Fruit fly (Drosophila melanogaster) whole organism, embryonic: ENCODE measurements around the gene CG5021.

Source experiments
- ATbp ChIP-seq: fragments of 200-800 bp; sonication (Bioruptor generic); optimal IDR thresholded peaks from 2 replicates; lab custom pipeline; 2017; ENCODE audit warnings: missing biosample characterization, mild to moderate bottlenecking, missing genetic modification characterization, missing genetic modification reagents
- BtbVII ChIP-seq: fragments of 200-800 bp; sonication (Bioruptor generic); optimal IDR thresholded peaks from 3 replicates; lab custom pipeline; 2017; ENCODE audit warnings: missing biosample characterization, mild to moderate bottlenecking, missing genetic modification characterization
- CG13424 ChIP-seq: fragments of 200-800 bp; sonication (Bioruptor generic); optimal IDR thresholded peaks from 2 replicates; lab custom pipeline; 2019; ENCODE audit warnings: missing biosample characterization, mild to moderate bottlenecking, missing genetic modification characterization, moderate library complexity
- CG14965 ChIP-seq: fragments of 200-800 bp; sonication (Bioruptor generic); optimal IDR thresholded peaks from 2 replicates; lab custom pipeline; 2016; ENCODE audit warnings: missing biosample characterization, missing genetic modification characterization, borderline replicate concordance
- CG1529 ChIP-seq: fragments of 200-800 bp; sonication (Bioruptor generic); optimal IDR thresholded peaks from 3 replicates; lab custom pipeline; 2018; ENCODE audit warnings: missing biosample characterization, missing genetic modification characterization
- CG15696 ChIP-seq: fragments of 200-800 bp; sonication (Bioruptor generic); optimal IDR thresholded peaks from 2 replicates; lab custom pipeline; 2019; ENCODE audit warnings: missing biosample characterization, mild to moderate bottlenecking, missing genetic modification characterization, moderate library complexity
- CG16815 ChIP-seq: fragments of 200-800 bp; sonication (Bioruptor generic); optimal IDR thresholded peaks from 3 replicates; lab custom pipeline; 2017; ENCODE audit warnings: missing biosample characterization, mild to moderate bottlenecking, missing genetic modification characterization
- CG17186 ChIP-seq: fragments of 200-800 bp; sonication (Bioruptor generic); optimal IDR thresholded peaks from 3 replicates; lab custom pipeline; 2017; ENCODE audit warnings: missing biosample characterization, missing genetic modification reagents, missing genetic modification characterization
- CG17612 ChIP-seq: fragments of 200-800 bp; sonication (Bioruptor generic); IDR thresholded peaks from 2 replicates; pipeline ENCODE4 v1.3.6; 2022; ENCODE audit warnings: missing biosample characterization, missing genetic modification characterization
- CG17829 ChIP-seq: fragments of 200-800 bp; optimal IDR thresholded peaks from 2 replicates; lab custom pipeline; 2019; ENCODE audit warnings: missing biosample characterization, mild to moderate bottlenecking, missing genetic modification characterization, moderate library complexity
- CG18262 ChIP-seq: fragments of 200-800 bp; optimal IDR thresholded peaks from 3 replicates; lab custom pipeline; 2019; ENCODE audit warnings: missing biosample characterization, mild to moderate bottlenecking, missing genetic modification characterization, moderate library complexity
- CG3065 ChIP-seq: fragments of 200-800 bp; sonication (Bioruptor generic); optimal IDR thresholded peaks from 2 replicates; lab custom pipeline; 2016; ENCODE audit warnings: missing biosample characterization, missing genetic modification characterization
- CG32772 ChIP-seq: fragments of 200-800 bp; sonication (Bioruptor generic); IDR thresholded peaks from 2 replicates; pipeline ENCODE4 v1.3.6; 2022; ENCODE audit warnings: missing biosample characterization, missing genetic modification characterization
- CG43689 ChIP-seq: fragments of 200-800 bp; sonication (Bioruptor generic); IDR thresholded peaks from 2 replicates; pipeline ENCODE4 v1.3.6; 2022; ENCODE audit warnings: missing biosample characterization, missing genetic modification characterization
- CG4820 ChIP-seq: fragments of 200-800 bp; sonication (Bioruptor generic); optimal IDR thresholded peaks from 3 replicates; lab custom pipeline; 2016; ENCODE audit warnings: missing biosample characterization, missing genetic modification characterization
- CG5953 ChIP-seq: fragments of 200-800 bp; sonication (Bioruptor generic); IDR thresholded peaks from 2 replicates; pipeline ENCODE4 v1.3.6; 2022; ENCODE audit warnings: missing biosample characterization, missing genetic modification characterization
- CG6813 ChIP-seq: fragments of 200-800 bp; sonication (Bioruptor generic); optimal IDR thresholded peaks from 2 replicates; lab custom pipeline; 2017; ENCODE audit warnings: missing biosample characterization, missing genetic modification characterization, mild to moderate bottlenecking, moderate library complexity, missing genetic modification reagents
- CG8089 ChIP-seq: fragments of 200-800 bp; sonication (Bioruptor generic); optimal IDR thresholded peaks from 3 replicates; lab custom pipeline; 2016; ENCODE audit warnings: missing biosample characterization, missing genetic modification characterization
- CG8359 ChIP-seq: fragments of 200-800 bp; sonication (Bioruptor generic); optimal IDR thresholded peaks from 2 replicates; lab custom pipeline; 2017; ENCODE audit warnings: missing biosample characterization, mild to moderate bottlenecking, missing genetic modification characterization, borderline replicate concordance
- CG9727 ChIP-seq: fragments of 200-800 bp; sonication (Bioruptor generic); optimal IDR thresholded peaks from 3 replicates; lab custom pipeline; 2017; ENCODE audit warnings: missing biosample characterization, mild to moderate bottlenecking, missing genetic modification characterization
- CG9817 ChIP-seq: fragments of 200-800 bp; sonication (Bioruptor generic); optimal IDR thresholded peaks from 2 replicates; lab custom pipeline; 2018; ENCODE audit warnings: missing biosample characterization, mild to moderate bottlenecking, missing genetic modification characterization, moderate library complexity
- Camta ChIP-seq: fragments of 200-800 bp; sonication (Bioruptor generic); optimal IDR thresholded peaks from 2 replicates; lab custom pipeline; 2016; ENCODE audit warnings: missing biosample characterization, missing genetic modification characterization
- D19A ChIP-seq: fragments of 200-800 bp; optimal IDR thresholded peaks from 3 replicates; lab custom pipeline; 2019; ENCODE audit warnings: missing biosample characterization, mild to moderate bottlenecking, missing genetic modification characterization, moderate library complexity
- GATAe ChIP-seq: fragments of 200-800 bp; sonication (Bioruptor generic); conservative IDR thresholded peaks from 2 replicates; pipeline ENCODE4 v1.3.6; 2022; ENCODE audit warnings: missing biosample characterization, missing genetic modification characterization
- Hr39 ChIP-seq: fragments of >200 bp; optimal IDR thresholded peaks from 2 replicates; lab custom pipeline; 2017
- MBD-R2 ChIP-seq: fragments of 200-800 bp; sonication (Bioruptor generic); IDR thresholded peaks from 2 replicates; pipeline ENCODE4 v1.3.6; 2022; ENCODE audit warnings: missing biosample characterization, missing genetic modification characterization
- MTF-1 ChIP-seq: fragments of 200-800 bp; sonication (Bioruptor generic); optimal IDR thresholded peaks from 2 replicates; lab custom pipeline; 2018; ENCODE audit warnings: missing biosample characterization, mild to moderate bottlenecking, missing genetic modification characterization, borderline replicate concordance
- Med ChIP-seq: fragments of 200-800 bp; sonication (Bioruptor generic); peaks from one replicate; lab custom pipeline; 2016; ENCODE audit warnings: missing biosample characterization, missing genetic modification characterization, mild to moderate bottlenecking, inconsistent platforms, moderate library complexity
- Usf ChIP-seq: fragments of 200-800 bp; sonication (Bioruptor generic); optimal IDR thresholded peaks from 2 replicates; lab custom pipeline; 2017; ENCODE audit warnings: missing genotype, missing biosample characterization, missing genetic modification characterization
- Xrp1 ChIP-seq: fragments of 200-800 bp; sonication (Bioruptor generic); IDR thresholded peaks from 2 replicates; pipeline ENCODE4 v1.3.6; 2022; ENCODE audit warnings: missing biosample characterization, missing genetic modification characterization
- ato ChIP-seq: fragments of 200-800 bp; sonication (Bioruptor generic); IDR thresholded peaks from 2 replicates; pipeline ENCODE4 v1.3.6; 2022; ENCODE audit warnings: missing biosample characterization, missing genetic modification characterization; ENCODE audit not compliant: partially characterized antibody
- bbx ChIP-seq: fragments of 200-800 bp; sonication (Bioruptor generic); IDR thresholded peaks from 2 replicates; pipeline ENCODE4 v1.3.6; 2022; ENCODE audit warnings: missing biosample characterization, missing genetic modification characterization; ENCODE audit not compliant: partially characterized antibody
- bsh ChIP-seq, 2 experiments: fragments of 200-800 bp; sonication (Bioruptor generic); optimal IDR thresholded peaks; 2 replicates each; lab custom pipeline; 2017 to 2018; ENCODE audit warnings: mild to moderate bottlenecking in 2 of 2, missing biosample characterization in 2 of 2, missing genetic modification characterization in 2 of 2, moderate library complexity in 1 of 2
- corto ChIP-seq: fragments of 200-800 bp; sonication (Bioruptor generic); optimal IDR thresholded peaks from 2 replicates; lab custom pipeline; 2016; ENCODE audit warnings: missing biosample characterization, mild to moderate bottlenecking, missing genetic modification characterization, moderate library complexity
- disco-r ChIP-seq: fragments of 200-800 bp; sonication (Bioruptor generic); optimal IDR thresholded peaks from 2 replicates; lab custom pipeline; 2016; ENCODE audit warnings: missing biosample characterization, missing genetic modification characterization
- gsb-n ChIP-seq: fragments of 200-800 bp; sonication (Bioruptor generic); optimal IDR thresholded peaks from 3 replicates; lab custom pipeline; 2018; ENCODE audit warnings: missing biosample characterization, mild to moderate bottlenecking, missing genetic modification characterization
- hb ChIP-seq: fragments of 200-800 bp; sonication (Bioruptor generic); IDR thresholded peaks from 3 replicates; pipeline ENCODE4 v1.3.6; 2022; ENCODE audit warnings: missing biosample characterization, missing genetic modification characterization; ENCODE audit not compliant: partially characterized antibody
- her ChIP-seq: fragments of 200-800 bp; sonication (Bioruptor generic); optimal IDR thresholded peaks from 2 replicates; lab custom pipeline; 2016; ENCODE audit warnings: missing biosample characterization, missing genetic modification characterization
- oc ChIP-seq: fragments of 200-800 bp; sonication (Bioruptor generic); optimal IDR thresholded peaks from 2 replicates; lab custom pipeline; 2018; ENCODE audit warnings: missing biosample characterization, mild to moderate bottlenecking, missing genetic modification characterization, moderate library complexity
- pita ChIP-seq: fragments of 200-800 bp; sonication (Bioruptor generic); optimal IDR thresholded peaks from 2 replicates; lab custom pipeline; 2017; ENCODE audit warnings: missing biosample characterization, mild to moderate bottlenecking, missing genetic modification characterization
- sc ChIP-seq, 3 experiments: fragments of >200 bp in 2 of 3; fragments of 200-800 bp in 1 of 3; sonication (Bioruptor generic) in 1 of 3; optimal IDR thresholded peaks; 2 replicates in 2 of 3; 3 replicates in 1 of 3; lab custom pipeline; 2017; ENCODE audit warnings: mild to moderate bottlenecking in 1 of 3, missing biosample characterization in 1 of 3, missing genetic modification characterization in 1 of 3, missing genetic modification reagents in 1 of 3
- sens ChIP-seq: fragments of 200-800 bp; sonication (Bioruptor generic); peaks from one replicate; lab custom pipeline; 2016; ENCODE audit warnings: missing biosample characterization, missing genetic modification characterization
- sens-2 ChIP-seq: fragments of 200-800 bp; sonication (Bioruptor generic); IDR thresholded peaks from 2 replicates; pipeline ENCODE4 v1.3.6; 2022; ENCODE audit warnings: missing biosample characterization, missing genetic modification characterization
- sqz ChIP-seq: fragments of 200-800 bp; sonication (Bioruptor generic); optimal IDR thresholded peaks from 3 replicates; lab custom pipeline; 2018; ENCODE audit warnings: missing biosample characterization, mild to moderate bottlenecking, missing genetic modification characterization
- tio ChIP-seq: fragments of 200-800 bp; sonication (Bioruptor generic); optimal IDR thresholded peaks from 2 replicates; lab custom pipeline; 2017; ENCODE audit warnings: missing biosample characterization, missing genetic modification characterization, inconsistent platforms
- tx ChIP-seq: fragments of 200-800 bp; sonication (Bioruptor generic); optimal IDR thresholded peaks from 2 replicates; lab custom pipeline; 2016; ENCODE audit warnings: missing biosample characterization, missing genetic modification characterization
- usp ChIP-seq: fragments of >200 bp; optimal IDR thresholded peaks from 2 replicates; lab custom pipeline; 2017; ENCODE audit warnings: missing biosample characterization, missing genetic modification characterization
- yki ChIP-seq: fragments of >200 bp; optimal IDR thresholded peaks from 3 replicates; lab custom pipeline; 2018
- zen ChIP-seq: fragments of 200-800 bp; sonication (Bioruptor generic); optimal IDR thresholded peaks from 3 replicates; lab custom pipeline; 2018; ENCODE audit warnings: missing biosample characterization, mild to moderate bottlenecking, missing genetic modification characterization, moderate library complexity
- zfh1 ChIP-seq: fragments of 200-800 bp; sonication (Bioruptor generic); IDR thresholded peaks from 3 replicates; pipeline ENCODE4 v1.3.6; 2022; ENCODE audit warnings: missing biosample characterization, missing genetic modification characterization
- zfh2 ChIP-seq: fragments of 200-800 bp; sonication (Bioruptor generic); optimal IDR thresholded peaks from 2 replicates; lab custom pipeline; 2016; ENCODE audit warnings: missing biosample characterization, missing genetic modification characterization

The CG5021 gene

DNA sequence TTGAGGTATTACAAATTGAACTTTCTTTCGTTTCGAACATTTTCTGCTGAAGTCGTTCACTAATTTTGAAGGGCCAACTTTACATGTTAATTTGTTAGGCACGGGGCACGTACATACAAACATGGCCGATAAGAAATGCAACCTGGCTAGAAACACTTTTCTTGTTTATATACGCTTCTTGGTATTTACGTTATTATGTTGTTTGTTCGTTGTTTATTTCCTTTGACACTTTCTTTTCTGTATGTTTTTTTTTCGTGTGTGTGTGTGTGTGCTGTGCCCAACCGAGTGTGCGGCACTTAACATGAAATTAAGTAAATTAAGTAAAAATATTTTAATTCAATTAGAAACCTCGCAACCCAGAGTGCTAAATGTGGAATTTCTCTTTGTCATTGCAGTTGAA is 41.0 kb upstream of the CG5021 start (continued):
- TF ChIP-seq CG5953 (GFP tag; lab: Robert Waterston, UW) (0 out of 2 replicates have a peak, but pooled peaks have one; percentile 25), CG17829 (no peak), MBD-R2 (GFP tag; lab: Robert Waterston, UW) (no peak), CG9817 (tag; lab: Kevin White, UChicago) (no peak), sens (GFP tag; lab: Kevin White, UChicago) (peak; percentile 85), zen (tag; lab: Kevin White, UChicago) (no peak), Hr39 (no peak), ATbp (peak; percentile 94), CG16815 (GFP tag; lab: Kevin White, UChicago) (no peak), CG43689 (GFP tag; lab: Robert Waterston, UW) (no peak), tio (GFP tag; lab: Kevin White, UChicago) (no peak), MTF-1 (GFP tag; lab: Kevin White, UChicago) (peak; percentile 10), her (GFP tag; lab: Kevin White, UChicago) (no peak), CG9727 (no peak), yki (lab: Kevin White, UChicago) (no peak), CG13424 (tag; lab: Kevin White, UChicago) (peak; percentile 23), GATAe (GFP tag; lab: Robert Waterston, UW) (no peak), bsh (GFP tag; optimal IDR thresholded peaks at IDR 0.05; lab: Kevin White, UChicago) (peak in 1 of 2 experiments; percentile 81), disco-r (GFP tag; lab: Kevin White, UChicago) (no peak), zfh1 (GFP tag; lab: Robert Waterston, UW) (peak; percentile 39; the same call in 1 of the 3 replicates), Med (GFP tag; lab: Kevin White, UChicago) (peak; percentile 54), CG32772 (GFP tag; lab: Robert Waterston, UW) (no peak), CG8359 (GFP tag; lab: Kevin White, UChicago) (no peak), hb (GFP tag; lab: Robert Waterston, UW) (no peak), CG17186 (no peak), CG15696 (tag; lab: Kevin White, UChicago) (peak; percentile 33), BtbVII (GFP tag; lab: Kevin White, UChicago) (no peak), CG8089 (GFP tag; lab: Kevin White, UChicago) (peak; percentile 3), Xrp1 (GFP tag; lab: Robert Waterston, UW) (peak; percentile 74), corto (no peak), sqz (peak; percentile 14), bbx (GFP tag; lab: Robert Waterston, UW) (no peak), tx (GFP tag; lab: Kevin White, UChicago) (no peak), CG1529 (GFP tag; lab: Kevin White, UChicago) (peak; percentile 63), CG17612 (GFP tag; lab: Robert Waterston, UW) (no peak), sc (optimal IDR thresholded peaks at IDR 0.05; lab: Kevin White, UChicago) (no peak), sc (GFP tag; optimal IDR thresholded peaks at IDR 0.05; lab: Kevin White, UChicago) (peak; percentile 39), D19A (tag; lab: Kevin White, UChicago) (no peak), CG3065 (GFP tag; lab: Kevin White, UChicago) (no peak), gsb-n (tag; lab: Kevin White, UChicago) (peak; percentile 66), ato (no peak), sens-2 (no peak), pita (GFP tag; lab: Kevin White, UChicago) (no peak), usp (GFP tag; lab: Kevin White, UChicago) (no peak), CG14965 (GFP tag; lab: Kevin White, UChicago) (no peak), Usf (GFP tag; lab: Kevin White, UChicago) (no peak), CG18262 (tag; lab: Kevin White, UChicago) (peak; percentile 29), zfh2 (GFP tag; lab: Kevin White, UChicago) (no peak), oc (tag; lab: Kevin White, UChicago) (peak; percentile 62), CG6813 (GFP tag; lab: Kevin White, UChicago) (peak; percentile 48), CG4820 (GFP tag; lab: Kevin White, UChicago) (no peak), Camta (peak; percentile 18)
